Worm (Caenorhabditis elegans) whole organism, young adult: Measurements from ENCODE around the gene lin-49.

Experiments
- F39B2.1 ChIP-seq: fragments of 200-800 bp; sonication (Bioruptor generic); IDR thresholded peaks from 2 replicates; pipeline ENCODE4 v1.3.6; 2022; ENCODE audit warnings: missing genetic modification reagents, missing genetic modification characterization, missing compliant biosample characterization
- F52B5.7 ChIP-seq: sonication (generic microtip); optimal IDR thresholded peaks from 2 replicates; lab custom pipeline; 2016; ENCODE audit warnings: mild to moderate bottlenecking, missing genetic modification characterization, missing compliant biosample characterization
- K12H6.12 ChIP-seq: fragments of 200-800 bp; sonication (Bioruptor generic); optimal IDR thresholded peaks from 2 replicates; lab custom pipeline; 2018; ENCODE audit warnings: mild to moderate bottlenecking, missing genetic modification characterization, missing compliant biosample characterization
- Y53F4B.3 ChIP-seq: fragments of 200-800 bp; sonication (Bioruptor generic); IDR thresholded peaks from 2 replicates; pipeline ENCODE4 v1.3.6; 2022; ENCODE audit warnings: missing genetic modification reagents, missing genetic modification characterization, missing compliant biosample characterization
- akir-1 ChIP-seq: fragments of 200-800 bp; sonication (Bioruptor generic); optimal IDR thresholded peaks from 2 replicates; lab custom pipeline; 2018; ENCODE audit warnings: mild to moderate bottlenecking, missing genetic modification characterization, moderate library complexity, missing compliant biosample characterization
- bed-1 ChIP-seq: fragments of 200-800 bp; sonication (Bioruptor generic); IDR thresholded peaks from 2 replicates; pipeline ENCODE4 v1.3.6; 2022; ENCODE audit warnings: missing genetic modification reagents, missing genetic modification characterization, missing compliant biosample characterization
- ceh-58 ChIP-seq: fragments of 200-800 bp; sonication (Bioruptor generic); IDR thresholded peaks from 2 replicates; pipeline ENCODE4 v1.3.6; 2022; ENCODE audit warnings: missing genetic modification characterization, missing compliant biosample characterization
- dox-1 ChIP-seq: fragments of 200-800 bp; sonication (Bioruptor generic); IDR thresholded peaks from 2 replicates; pipeline ENCODE4 v1.3.6; 2022; ENCODE audit warnings: missing genetic modification reagents, missing genetic modification characterization, missing compliant biosample characterization
- lin-35 ChIP-seq, 3 experiments: fragments of 150-350 bp in 2 of 3; sonication (generic microtip) in 1 of 3; optimal IDR thresholded peaks; 2 replicates each; lab custom pipeline; 2014 to 2018; ENCODE audit warnings: missing biosample characterization in 3 of 3, missing genetic modification characterization in 3 of 3, missing genetic modification reagents in 3 of 3
- nfya-1 ChIP-seq: sonication (generic microtip); optimal IDR thresholded peaks from 2 replicates; lab custom pipeline; 2017; ENCODE audit warnings: antibody characterized with exemption, missing compliant biosample characterization, missing genetic modification characterization, borderline replicate concordance; ENCODE audit not compliant: insufficient read depth
- unc-62 ChIP-seq: fragments of 150-350 bp; optimal IDR thresholded peaks from 2 replicates; lab custom pipeline; 2014; ENCODE audit warnings: missing biosample characterization, missing genetic modification reagents, missing genetic modification characterization
- xnd-1 ChIP-seq: sonication (generic microtip); optimal IDR thresholded peaks from 2 replicates; lab custom pipeline; 2016; ENCODE audit warnings: missing genotype, missing genetic modification reagents, missing genetic modification characterization, missing compliant biosample characterization

- TF ChIP-seq nfya-1 (tag; lab: Kevin White, UChicago) = no peak
- TF ChIP-seq unc-62 (GFP tag; lab: Kevin White, UChicago) = no peak
- TF ChIP-seq F52B5.7 = no peak
- TF ChIP-seq dox-1 (GFP tag; lab: Robert Waterston, UW) = no peak
- no peak for TF ChIP-seq ceh-58 (GFP tag; lab: Robert Waterston, UW)
- TF ChIP-seq lin-35 (GFP tag; optimal IDR thresholded peaks at IDR 0.05; lab: Kevin White, UChicago) = peak in 1 of 3 experiments; percentile 73
- TF ChIP-seq F39B2.1 (GFP tag; lab: Robert Waterston, UW) = no peak
- TF ChIP-seq bed-1 = no peak
- no peak for TF ChIP-seq akir-1 (GFP tag; lab: Kevin White, UChicago)
- TF ChIP-seq Y53F4B.3 (GFP tag; lab: Robert Waterston, UW) = no peak
- no peak for TF ChIP-seq xnd-1 (tag; lab: Kevin White, UChicago)
- TF ChIP-seq K12H6.12 = peak; percentile 77
Measured at ce11 chrIV:8629609-8630052, 9.1 kb downstream of the lin-49 start.
